Worm (Caenorhabditis elegans) whole organism, L4/young adult: ENCODE results near the gene clec-160.

Experiments used
- W03F9.2 ChIP-seq: fragments of 150-350 bp; optimal IDR thresholded peaks from 2 replicates; lab custom pipeline; 2014; ENCODE audit warnings: missing biosample characterization, missing genetic modification characterization
- dao-5 ChIP-seq: sonication (generic microtip); optimal IDR thresholded peaks from 2 replicates; lab custom pipeline; 2016; ENCODE audit warnings: missing genotype, missing genetic modification characterization, moderate library complexity, missing compliant biosample characterization
- him-1 ChIP-seq: sonication (generic microtip); optimal IDR thresholded peaks from 2 replicates; lab custom pipeline; 2016; ENCODE audit warnings: missing genotype, missing genetic modification reagents, missing genetic modification characterization, missing compliant biosample characterization

The clec-160 gene

DNA sequence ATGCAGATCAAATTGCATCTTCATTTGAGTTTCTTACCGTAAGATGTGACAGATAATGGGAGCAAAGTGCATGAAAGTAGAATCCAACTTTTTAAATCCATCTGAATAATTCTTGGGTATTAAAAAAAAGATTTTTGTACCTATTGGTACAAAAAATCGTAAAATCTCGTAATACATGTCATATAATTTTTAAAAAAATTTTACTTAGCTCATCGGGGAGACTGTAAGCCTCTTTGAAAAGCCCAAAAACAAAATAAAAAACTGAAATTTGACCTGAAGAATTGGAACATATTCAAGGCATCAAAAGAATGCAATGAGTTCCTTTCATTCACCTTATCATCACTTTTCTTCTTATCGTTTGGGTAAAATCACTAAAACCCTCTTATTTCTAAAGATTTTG is at the start of gene clec-160:
TSS of gene clec-160 (minus strand) at position 101 of the 400 bp plus-strand sequence.
- no peak for TF ChIP-seq dao-5
- no peak for TF ChIP-seq him-1 (tag; lab: Kevin White, UChicago)
- no peak for TF ChIP-seq W03F9.2

DNA sequence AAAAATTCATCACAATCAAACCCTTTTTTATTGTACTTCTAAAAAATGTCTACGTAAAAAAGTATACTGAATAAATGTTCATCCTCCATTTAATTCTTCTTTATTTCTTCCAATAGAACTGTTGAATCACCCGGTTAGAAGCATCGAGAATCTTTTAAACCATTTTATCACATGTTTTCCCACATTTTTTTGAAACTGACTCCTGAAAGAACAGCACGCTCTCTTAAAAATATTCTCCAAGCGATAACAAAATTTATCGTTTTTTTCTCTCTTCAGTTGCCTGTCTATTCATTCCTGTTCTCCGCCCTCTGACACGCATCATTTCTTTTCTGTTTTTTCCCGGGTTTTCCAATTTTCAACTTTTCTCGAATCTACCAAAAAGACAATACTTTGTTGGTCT is 48.6 kb upstream of the clec-160 start, which contains the start of gene F10E9.12:
TSS of gene F10E9.12 (plus strand) at position 131 of the 400 bp plus-strand sequence.
- no peak for TF ChIP-seq dao-5

DNA sequence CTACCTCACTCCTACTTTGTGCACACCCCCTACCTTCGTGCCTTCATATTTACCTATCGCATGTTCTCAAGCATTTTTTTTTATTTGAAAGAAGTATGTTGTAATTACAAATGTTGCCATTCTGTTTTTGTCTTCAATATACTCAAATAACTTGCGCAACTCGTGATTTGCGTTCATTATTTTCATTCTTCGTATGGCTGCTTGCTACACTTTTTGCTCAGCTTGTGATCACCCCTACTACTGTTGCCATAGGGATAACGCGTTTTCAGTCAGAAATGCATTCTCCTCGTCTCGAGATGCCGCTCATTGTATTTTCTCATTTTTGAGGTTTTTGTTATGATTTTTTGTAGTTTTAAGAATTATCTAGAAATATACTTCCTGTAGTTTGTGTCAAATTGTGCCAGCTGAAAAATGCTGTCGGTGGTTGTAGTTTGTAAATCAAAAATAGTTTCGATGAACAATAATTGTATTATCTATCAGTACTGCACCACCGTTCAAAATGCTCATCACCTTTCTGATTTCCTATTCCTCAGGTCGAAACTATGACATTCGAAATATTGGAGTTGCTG is 47.0 kb upstream of the clec-160 start, which contains the start of gene F10E9.1:
TSS of gene F10E9.1 (plus strand) at position 519 of the 569 bp plus-strand sequence.
- TF ChIP-seq him-1 (tag; lab: Kevin White, UChicago), result no peak
- no peak for TF ChIP-seq W03F9.2
- TF ChIP-seq dao-5, result no peak

DNA sequence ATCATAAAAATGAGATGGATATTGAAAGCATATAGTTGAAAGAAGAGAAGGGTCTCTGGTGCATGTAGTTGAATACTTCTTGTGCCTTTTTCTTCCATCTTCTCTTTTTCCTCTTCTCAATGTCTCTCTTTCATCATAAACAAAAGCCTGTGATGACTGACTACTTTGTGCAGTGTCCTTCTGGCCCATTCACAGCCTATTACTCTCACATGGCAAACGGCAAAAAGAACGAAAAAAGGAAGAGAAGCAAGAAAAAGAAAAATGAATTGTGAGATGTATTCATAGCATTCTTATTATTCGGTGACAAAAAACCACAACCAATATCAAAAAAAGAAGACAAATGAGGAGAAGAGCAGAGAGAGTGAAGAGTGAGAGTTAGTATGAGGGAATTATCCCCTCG is 45.5 kb upstream of the clec-160 start:
- TF ChIP-seq W03F9.2 (no peak), him-1 (tag; lab: Kevin White, UChicago) (no peak), dao-5 (no peak)

DNA sequence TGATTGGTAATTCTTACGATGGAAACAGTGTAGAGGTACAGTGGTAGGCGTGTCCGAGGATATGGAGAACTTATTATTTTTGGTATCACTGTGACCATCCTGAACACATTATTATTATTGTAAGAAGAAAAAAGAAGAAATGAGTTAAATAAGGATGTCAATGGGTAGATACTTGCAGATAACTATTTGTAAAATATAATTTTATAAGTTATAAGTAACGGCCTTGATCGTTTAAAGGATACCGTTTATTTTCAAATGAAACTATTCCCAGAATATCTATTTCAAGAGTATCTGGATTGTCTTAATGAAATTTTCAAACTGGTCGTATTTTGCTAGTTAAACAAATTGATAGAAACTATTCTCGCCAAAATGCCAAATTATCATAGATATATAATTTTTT is 44.4 kb upstream of the clec-160 start, which contains the start of gene F10E9.10:
TSS of gene F10E9.10 (minus strand) at position 101 of the 400 bp plus-strand sequence.
- TF ChIP-seq dao-5, result no peak
- no peak for TF ChIP-seq him-1 (tag; lab: Kevin White, UChicago)
- no peak for TF ChIP-seq W03F9.2

DNA sequence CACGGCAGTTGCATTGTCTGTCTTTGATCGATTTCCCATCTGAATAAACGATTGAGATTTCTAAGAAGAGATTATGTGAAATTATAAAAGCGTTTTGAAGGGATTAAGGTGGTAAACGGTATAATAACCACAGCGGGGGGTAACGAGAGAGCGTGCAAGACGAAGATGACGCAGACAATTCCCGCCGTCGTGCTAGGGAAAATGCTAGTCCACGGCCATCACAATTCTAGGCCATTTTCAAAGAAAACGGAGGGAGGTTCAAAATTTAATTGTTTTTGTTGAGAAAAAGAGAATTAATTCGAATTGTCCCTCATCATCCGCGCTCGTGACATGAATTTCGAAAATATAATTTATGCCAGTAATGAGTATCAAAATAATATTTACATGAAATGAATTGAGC is 43.3 kb upstream of the clec-160 start, which contains the start of gene F10E9.11:
TSS of gene F10E9.11 (minus strand) at position 161 of the 400 bp plus-strand sequence.
- peak; percentile 80 for TF ChIP-seq W03F9.2
- no peak for TF ChIP-seq dao-5

DNA sequence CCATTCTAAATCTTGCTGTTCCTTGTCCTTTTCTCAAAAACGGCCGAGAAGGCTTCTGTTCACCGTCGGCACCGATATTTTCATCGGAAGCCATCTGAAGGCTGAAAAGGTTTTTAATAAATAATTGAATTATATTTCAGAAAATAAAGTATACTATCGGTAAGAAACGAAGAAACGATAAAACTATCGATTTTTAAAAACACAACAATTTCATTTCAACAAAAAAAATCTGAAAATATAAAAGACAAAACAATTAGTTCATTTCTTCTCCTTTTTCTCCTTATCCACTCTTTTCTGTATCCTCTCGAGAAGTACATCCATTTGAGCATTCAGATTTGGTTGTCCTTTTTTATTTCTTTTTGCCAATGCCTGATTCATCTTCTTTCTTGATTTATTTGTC is 42.7 kb upstream of the clec-160 start, which contains the start of gene sas-4:
TSS of gene sas-4 (minus strand) at position 101 of the 400 bp plus-strand sequence.
- no peak for TF ChIP-seq dao-5
- TF ChIP-seq him-1 (tag; lab: Kevin White, UChicago), result no peak
- no peak for TF ChIP-seq W03F9.2

DNA sequence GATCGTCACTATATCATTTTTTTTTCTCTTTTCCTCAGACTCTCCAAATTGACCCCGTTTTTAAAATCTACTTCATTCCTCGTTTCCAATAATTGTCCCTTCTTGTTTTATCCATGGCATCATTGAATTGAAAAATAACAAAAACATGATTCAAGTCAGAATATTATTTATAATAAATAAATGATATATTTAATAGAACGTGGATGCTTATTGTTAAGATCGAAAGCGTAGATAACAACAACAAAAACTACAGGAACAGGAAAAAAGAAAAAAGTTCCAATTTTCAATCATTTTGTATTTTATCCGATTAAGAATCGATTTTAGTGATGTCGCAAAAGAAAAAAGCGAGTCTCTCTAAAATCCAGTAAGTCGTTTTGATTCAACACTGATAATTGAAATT is 36.6 kb upstream of the clec-160 start, which contains the start of gene F10E9.2:
TSS of gene F10E9.2 (plus strand) at position 301 of the 400 bp plus-strand sequence.
- TF ChIP-seq him-1 (tag; lab: Kevin White, UChicago) (no peak), dao-5 (no peak), W03F9.2 (no peak)

DNA sequence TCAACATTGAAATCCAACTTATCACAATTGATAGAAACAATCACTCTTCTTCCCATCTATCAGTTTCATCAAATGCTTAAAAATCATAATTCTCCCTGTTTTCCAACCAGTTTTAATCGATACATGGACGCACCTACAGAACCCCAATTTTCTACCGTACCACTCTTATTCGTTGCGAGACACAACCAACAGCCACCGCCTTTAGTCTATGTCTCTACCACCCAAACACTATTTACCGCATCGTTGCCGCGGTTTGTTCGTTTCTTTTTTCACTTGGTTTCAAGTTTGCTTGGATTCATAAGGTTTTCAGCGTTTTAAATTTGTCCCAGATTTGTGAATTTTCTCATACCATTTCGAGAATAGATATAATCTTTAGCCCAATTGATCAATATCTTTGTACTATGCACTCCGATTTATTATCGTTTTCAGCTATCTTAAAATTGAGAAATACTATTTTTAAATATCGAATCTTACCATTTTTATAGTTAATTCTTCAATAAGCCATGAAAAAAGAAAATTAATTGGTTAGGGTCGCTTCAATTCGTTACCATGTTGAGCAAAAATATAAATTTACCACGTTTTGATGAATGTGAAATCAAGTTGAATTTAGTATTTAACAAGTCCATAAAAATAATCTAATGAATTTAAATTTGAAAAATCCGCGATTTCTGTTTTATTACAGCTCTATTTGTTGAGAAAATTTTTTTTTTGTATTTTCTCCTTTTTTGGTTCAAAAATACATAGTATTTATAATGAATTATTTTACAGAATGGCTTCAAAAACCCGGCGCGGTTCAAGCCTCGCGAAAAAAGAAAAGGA is 34.7 kb upstream of the clec-160 start, which contains the start of gene F10E9.3:
TSS of gene F10E9.3 (plus strand) at position 769 of the 819 bp plus-strand sequence.
- TF ChIP-seq dao-5, result no peak
- no peak for TF ChIP-seq W03F9.2
- no peak for TF ChIP-seq him-1 (tag; lab: Kevin White, UChicago)

DNA sequence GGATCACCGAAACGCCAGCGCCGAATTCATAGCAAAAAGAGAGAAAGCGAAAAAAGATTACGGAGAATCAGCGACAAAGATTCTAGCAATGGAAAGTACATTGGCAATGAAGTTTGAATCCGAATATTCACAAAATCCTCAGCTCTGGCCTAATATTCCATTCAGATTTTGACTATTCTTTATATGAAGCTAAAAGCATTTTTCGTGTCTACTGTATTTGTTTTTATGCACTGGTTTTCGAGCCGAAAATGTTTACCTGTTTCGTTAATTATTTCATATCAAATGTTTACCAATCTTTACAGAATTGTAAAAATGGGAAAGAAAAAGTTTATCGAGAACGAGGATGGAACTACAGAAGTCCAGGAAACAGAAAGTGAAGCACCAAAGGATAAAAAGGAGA is 32.5 kb upstream of the clec-160 start, which contains the start of gene F10E9.4:
TSS of gene F10E9.4 (plus strand) at position 301 of the 400 bp plus-strand sequence.
- no peak for TF ChIP-seq W03F9.2
- no peak for TF ChIP-seq him-1 (tag; lab: Kevin White, UChicago)
- no peak for TF ChIP-seq dao-5

DNA sequence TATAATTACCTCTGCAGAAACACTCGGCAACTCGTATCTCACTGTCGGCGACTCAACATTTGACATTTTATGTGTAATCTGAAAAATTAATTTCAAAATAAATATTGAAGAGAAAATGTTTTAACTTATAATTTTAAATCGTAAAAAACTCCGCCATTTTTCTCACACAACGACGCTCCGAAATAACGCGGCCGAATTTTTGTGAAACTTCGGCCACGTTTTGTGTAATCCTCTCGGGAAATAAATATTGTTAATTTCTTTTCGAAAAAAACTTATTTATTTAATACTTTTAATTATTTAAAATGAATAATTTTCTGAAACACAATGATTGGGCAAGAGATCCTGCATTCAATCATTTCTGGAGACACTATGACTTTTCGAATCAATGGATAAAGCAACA is 31.6 kb upstream of the clec-160 start, which contains the start of the genes F10E9.7 and F10E9.5:
TSS of gene F10E9.7 (minus strand) at position 86 of the 400 bp plus-strand sequence.
TSS of gene F10E9.5 (plus strand) at position 237 of the 400 bp plus-strand sequence.
- TF ChIP-seq him-1 (tag; lab: Kevin White, UChicago) (peak; percentile 65), W03F9.2 (peak; percentile 96), dao-5 (no peak)

DNA sequence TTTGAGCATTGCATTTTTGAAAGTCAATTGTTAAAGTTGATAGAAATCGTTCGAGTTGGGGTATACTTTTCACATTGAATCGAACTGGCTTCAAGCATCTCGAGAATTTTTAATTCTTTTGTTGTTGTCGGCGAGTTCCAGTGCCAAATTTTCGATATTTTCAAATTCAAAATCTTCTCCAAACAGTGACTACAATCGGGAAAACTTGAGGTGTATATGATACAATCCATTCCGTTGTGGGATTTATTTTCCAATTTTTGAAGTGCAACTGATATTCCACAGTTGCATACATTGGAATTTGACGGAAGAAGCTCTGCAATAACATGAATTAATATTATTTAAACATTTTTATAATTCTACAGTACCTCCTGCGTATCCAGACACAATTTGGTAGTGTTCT is 30.0 kb upstream of the clec-160 start:
- no peak for TF ChIP-seq him-1 (tag; lab: Kevin White, UChicago)
- TF ChIP-seq W03F9.2, result no peak
- TF ChIP-seq dao-5, result no peak

DNA sequence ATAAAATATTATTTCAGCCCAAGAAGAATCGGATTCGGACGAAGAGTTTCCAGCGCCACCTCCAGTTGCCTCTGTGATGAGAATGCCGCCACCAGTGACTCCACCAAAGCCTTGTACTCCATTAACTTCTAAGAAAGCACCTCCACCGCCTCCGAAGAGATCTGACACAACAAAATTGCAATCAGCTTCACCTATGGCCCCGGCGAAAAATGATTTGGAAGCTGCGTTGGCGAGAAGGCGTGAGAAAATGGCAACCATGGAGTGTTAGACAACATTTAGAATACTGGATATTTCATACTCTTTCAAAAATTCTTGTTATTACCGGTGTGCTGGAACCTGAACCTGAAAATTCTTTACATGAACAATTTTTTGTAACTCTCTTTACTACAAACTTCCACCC is 29.5 kb upstream of the clec-160 start:
- no peak for TF ChIP-seq him-1 (tag; lab: Kevin White, UChicago)
- no peak for TF ChIP-seq W03F9.2
- TF ChIP-seq dao-5, result no peak

DNA sequence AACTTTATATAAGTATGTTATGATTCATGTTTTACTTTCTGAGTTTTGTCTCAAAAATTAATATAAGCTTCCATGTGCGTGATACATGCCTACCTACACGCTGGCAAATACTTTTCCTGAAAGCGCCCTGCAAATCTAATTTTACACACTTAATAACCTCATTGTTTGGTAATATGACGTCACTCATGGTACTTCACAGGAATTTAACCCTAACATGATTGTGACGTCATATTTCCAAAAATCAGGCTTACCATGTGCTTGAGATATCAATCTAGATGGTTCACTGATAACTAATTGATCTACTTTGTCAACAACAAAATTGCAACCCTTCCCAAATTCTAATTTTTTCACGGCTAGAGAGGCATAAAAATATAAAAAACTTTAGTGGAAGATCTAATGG is 27.7 kb upstream of the clec-160 start:
- TF ChIP-seq dao-5 (no peak), W03F9.2 (no peak), him-1 (tag; lab: Kevin White, UChicago) (no peak)
